Worm (Caenorhabditis elegans) whole organism, mixed stage, embryonic: ENCODE data around the gene nhr-72.

Experiments used
- ceh-43 ChIP-seq: fragments of 200-800 bp; sonication (Bioruptor generic); optimal IDR thresholded peaks from 2 replicates; lab custom pipeline; 2018; ENCODE audit warnings: mild to moderate bottlenecking, missing genetic modification characterization, moderate library complexity, missing compliant biosample characterization
- ces-1 ChIP-seq: fragments of 150-350 bp; optimal IDR thresholded peaks from 2 replicates; lab custom pipeline; 2014; ENCODE audit warnings: missing biosample characterization, missing genetic modification reagents, missing genetic modification characterization
- elt-1 ChIP-seq: sonication (generic microtip); optimal IDR thresholded peaks from 2 replicates; lab custom pipeline; 2017; ENCODE audit warnings: missing genetic modification characterization, mild to moderate bottlenecking, missing compliant biosample characterization, antibody characterized with exemption, moderate library complexity, borderline replicate concordance; ENCODE audit not compliant: insufficient read depth
- lin-13 ChIP-seq: fragments of 150-350 bp; optimal IDR thresholded peaks from 2 replicates; lab custom pipeline; 2014; ENCODE audit warnings: missing biosample characterization, missing genetic modification characterization
- nhr-237 ChIP-seq: fragments of 150-350 bp; optimal IDR thresholded peaks from 2 replicates; lab custom pipeline; 2014; ENCODE audit warnings: missing biosample characterization, missing genetic modification characterization
- pha-4 ChIP-seq: fragments of 150-350 bp; optimal IDR thresholded peaks from 2 replicates; lab custom pipeline; 2018; ENCODE audit warnings: missing biosample characterization, missing genetic modification reagents, missing genetic modification characterization
- sem-2 ChIP-seq: fragments of 200-800 bp; sonication (Bioruptor generic); optimal IDR thresholded peaks from 2 replicates; lab custom pipeline; 2018; ENCODE audit warnings: mild to moderate bottlenecking, missing genetic modification characterization, missing compliant biosample characterization
- sptf-1 ChIP-seq: sonication (generic microtip); optimal IDR thresholded peaks from 2 replicates; lab custom pipeline; 2017; ENCODE audit warnings: mild to moderate bottlenecking, missing genetic modification characterization, moderate library complexity, missing compliant biosample characterization
- unc-62 ChIP-seq: fragments of 150-350 bp; optimal IDR thresholded peaks from 2 replicates; lab custom pipeline; 2014; ENCODE audit warnings: missing biosample characterization, missing genetic modification reagents, missing genetic modification characterization

- TF ChIP-seq sem-2, result no peak
- TF ChIP-seq elt-1 (tag; lab: Kevin White, UChicago), result no peak
- no peak for TF ChIP-seq lin-13 (tag; lab: Kevin White, UChicago)
- TF ChIP-seq unc-62 (GFP tag; lab: Kevin White, UChicago), result no peak
- no peak for TF ChIP-seq pha-4 (tag; lab: Kevin White, UChicago)
- TF ChIP-seq ceh-43, result no peak
- TF ChIP-seq sptf-1 (tag; lab: Kevin White, UChicago), result no peak
- no peak for TF ChIP-seq ces-1 (GFP tag; lab: Kevin White, UChicago)
- TF ChIP-seq nhr-237 (tag; lab: Kevin White, UChicago), result no peak
These were observed 29.4 kb upstream of the nhr-72 start, which contains the start of gene nhr-166 for ce11 chrII:3879945-3880344.
